Worm (Caenorhabditis elegans): ENCODE data around the gene pdcd-2.

DNA sequence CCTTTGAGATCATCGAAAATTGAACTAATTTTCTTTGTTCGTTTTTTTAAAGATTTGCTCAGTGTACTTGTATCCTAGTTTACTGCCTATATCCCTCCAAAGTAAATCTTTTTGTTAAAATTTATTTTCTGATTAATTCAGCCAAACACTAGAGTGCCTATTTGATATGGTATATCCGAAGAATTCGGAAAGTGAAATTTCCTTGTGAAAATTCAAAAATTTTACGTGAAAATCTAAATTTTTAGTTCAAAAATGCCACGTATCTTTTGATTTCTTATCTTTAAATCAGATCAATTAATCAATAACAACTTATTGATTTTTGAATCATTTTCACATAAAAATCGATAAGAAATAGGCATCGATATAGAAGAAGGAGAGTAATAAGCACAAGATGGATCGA, 19.4 kb downstream of the pdcd-2 start, which contains the start of gene R07E5.6:
- TF ChIP-seq dao-5 (tag; optimal IDR thresholded peaks at IDR 0.05) (no peak), W03F9.2 (tag; optimal IDR thresholded peaks at IDR 0.05) (no peak)
